Fruit fly (Drosophila melanogaster) whole organism, embryonic: ENCODE measurements around the gene Phs.

Experiments used
- CG10462 ChIP-seq: fragments of 200-800 bp; sonication (Bioruptor generic); optimal IDR thresholded peaks from 2 replicates; lab custom pipeline; 2016; ENCODE audit warnings: missing biosample characterization, missing genetic modification characterization
- CG10959 ChIP-seq: fragments of 200-800 bp; sonication (Bioruptor generic); IDR thresholded peaks from 2 replicates; pipeline ENCODE4 v1.3.6; 2022; ENCODE audit warnings: missing biosample characterization, missing genetic modification characterization
- CG12155 ChIP-seq: fragments of 200-800 bp; sonication (Bioruptor generic); optimal IDR thresholded peaks from 3 replicates; lab custom pipeline; 2016; ENCODE audit warnings: missing biosample characterization, missing genetic modification characterization
- CG13624 ChIP-seq: fragments of 200-800 bp; sonication (Bioruptor generic); optimal IDR thresholded peaks from 2 replicates; lab custom pipeline; 2016; ENCODE audit warnings: missing biosample characterization, missing genetic modification characterization
- CG14050 ChIP-seq: fragments of 200-800 bp; sonication (Bioruptor generic); IDR thresholded peaks from 3 replicates; pipeline ENCODE4 v1.3.6; 2022; ENCODE audit warnings: missing biosample characterization, missing genetic modification characterization
- CG17802 ChIP-seq: fragments of 200-800 bp; sonication (Bioruptor generic); optimal IDR thresholded peaks from 2 replicates; lab custom pipeline; 2018; ENCODE audit warnings: missing biosample characterization, mild to moderate bottlenecking, missing genetic modification characterization, moderate library complexity
- CG18011 ChIP-seq: fragments of 200-800 bp; sonication (Bioruptor generic); optimal IDR thresholded peaks from 2 replicates; lab custom pipeline; 2017; ENCODE audit warnings: missing biosample characterization, missing genetic modification characterization, mild to moderate bottlenecking, moderate library complexity, missing genotype
- CG18599 ChIP-seq: fragments of 200-800 bp; sonication (Bioruptor generic); optimal IDR thresholded peaks from 3 replicates; lab custom pipeline; 2017; ENCODE audit warnings: missing biosample characterization, missing genetic modification characterization, mild to moderate bottlenecking, moderate library complexity, missing genetic modification reagents
- CG18764 ChIP-seq: fragments of 200-800 bp; sonication (Bioruptor generic); optimal IDR thresholded peaks from 3 replicates; lab custom pipeline; 2016; ENCODE audit warnings: missing biosample characterization, missing genetic modification characterization
- CG2889 ChIP-seq: fragments of 200-800 bp; sonication (Bioruptor generic); IDR thresholded peaks from 3 replicates; pipeline ENCODE4 v1.3.6; 2022; ENCODE audit warnings: missing biosample characterization, missing genetic modification characterization
- CG4617 ChIP-seq: fragments of 200-800 bp; sonication (Bioruptor generic); optimal IDR thresholded peaks from 3 replicates; lab custom pipeline; 2016; ENCODE audit warnings: missing biosample characterization, missing genetic modification characterization, borderline replicate concordance
- CG6689 ChIP-seq: fragments of 200-800 bp; sonication (Bioruptor generic); IDR thresholded peaks from 2 replicates; pipeline ENCODE4 v1.3.6; 2022; ENCODE audit warnings: missing biosample characterization, missing genetic modification characterization
- CG6791 ChIP-seq: fragments of 200-800 bp; sonication (Bioruptor generic); IDR thresholded peaks from 3 replicates; pipeline ENCODE4 v1.3.6; 2022; ENCODE audit warnings: missing biosample characterization, missing genetic modification characterization; ENCODE audit not compliant: partially characterized antibody
- CG7372 ChIP-seq: fragments of 200-800 bp; sonication (Bioruptor generic); IDR thresholded peaks from 2 replicates; pipeline ENCODE4 v1.3.6; 2022; ENCODE audit warnings: missing biosample characterization, missing genetic modification characterization
- CG8924 ChIP-seq: fragments of 200-800 bp; optimal IDR thresholded peaks from 3 replicates; lab custom pipeline; 2019; ENCODE audit warnings: missing biosample characterization, mild to moderate bottlenecking, missing genetic modification characterization, moderate library complexity
- CG9437 ChIP-seq: fragments of 200-800 bp; sonication (Bioruptor generic); optimal IDR thresholded peaks from 2 replicates; lab custom pipeline; 2018; ENCODE audit warnings: missing biosample characterization, mild to moderate bottlenecking, missing genetic modification characterization
- Dip2 ChIP-seq: fragments of 200-800 bp; sonication (Bioruptor generic); IDR thresholded peaks from 2 replicates; pipeline ENCODE4 v1.3.6; 2022; ENCODE audit warnings: missing biosample characterization, missing genetic modification characterization
- Dll ChIP-seq: fragments of 200-800 bp; sonication (Bioruptor generic); IDR thresholded peaks from 4 replicates; pipeline ENCODE4 v1.3.6; 2022; ENCODE audit warnings: missing biosample characterization, missing genetic modification characterization; ENCODE audit not compliant: partially characterized antibody
- Drgx ChIP-seq: fragments of 200-800 bp; sonication (Bioruptor generic); IDR thresholded peaks from 2 replicates; pipeline ENCODE4 v1.3.6; 2022; ENCODE audit warnings: missing biosample characterization, missing genetic modification characterization
- H15 ChIP-seq: fragments of 200-800 bp; sonication (Bioruptor generic); IDR thresholded peaks from 3 replicates; pipeline ENCODE4 v1.3.6; 2022; ENCODE audit warnings: missing biosample characterization, missing genetic modification characterization
- Trl ChIP-seq, 3 experiments: fragments of >200 bp in 2 of 3; fragments of 200-800 bp in 1 of 3; sonication (Bioruptor generic) in 1 of 3; optimal IDR thresholded peaks; 2 replicates in 1 of 3; 3 replicates in 2 of 3; lab custom pipeline; 2016 to 2017; ENCODE audit warnings: missing biosample characterization in 1 of 3, missing genetic modification characterization in 1 of 3
- abd-A ChIP-seq: fragments of 200-800 bp; sonication (Bioruptor generic); optimal IDR thresholded peaks from 3 replicates; lab custom pipeline; 2019; ENCODE audit warnings: missing biosample characterization, mild to moderate bottlenecking, missing genetic modification characterization, moderate library complexity
- al ChIP-seq: fragments of 200-800 bp; sonication (Bioruptor generic); IDR thresholded peaks from 2 replicates; pipeline ENCODE4 v1.3.6; 2022; ENCODE audit warnings: missing biosample characterization, missing genetic modification characterization
- ase ChIP-seq: fragments of 200-800 bp; sonication (Bioruptor generic); IDR thresholded peaks from 3 replicates; pipeline ENCODE4 v1.3.6; 2022; ENCODE audit warnings: missing biosample characterization, missing genetic modification characterization
- az2 ChIP-seq: fragments of 200-800 bp; sonication (Bioruptor generic); optimal IDR thresholded peaks from 3 replicates; lab custom pipeline; 2016; ENCODE audit warnings: missing biosample characterization, missing genetic modification characterization
- cas ChIP-seq: fragments of 200-800 bp; sonication (Bioruptor generic); IDR thresholded peaks from 2 replicates; pipeline ENCODE4 v1.3.6; 2022; ENCODE audit warnings: missing biosample characterization, missing genetic modification characterization
- caup ChIP-seq: fragments of 200-800 bp; sonication (Bioruptor generic); optimal IDR thresholded peaks from 3 replicates; lab custom pipeline; 2017; ENCODE audit warnings: missing biosample characterization, mild to moderate bottlenecking, missing genetic modification characterization, moderate library complexity; ENCODE audit not compliant: severe bottlenecking
- crc ChIP-seq: fragments of 200-800 bp; sonication (Bioruptor generic); optimal IDR thresholded peaks from 2 replicates; lab custom pipeline; 2016; ENCODE audit warnings: missing biosample characterization, missing genetic modification characterization
- dmrt99B ChIP-seq: fragments of 200-800 bp; sonication (Bioruptor generic); optimal IDR thresholded peaks from 2 replicates; lab custom pipeline; 2018; ENCODE audit warnings: missing biosample characterization, mild to moderate bottlenecking, missing genetic modification characterization, moderate library complexity
- exex ChIP-seq: fragments of 200-800 bp; sonication (Bioruptor generic); optimal IDR thresholded peaks from 4 replicates; lab custom pipeline; 2018; ENCODE audit warnings: missing biosample characterization, mild to moderate bottlenecking, missing genetic modification characterization, moderate library complexity
- gsb-n ChIP-seq: fragments of 200-800 bp; sonication (Bioruptor generic); optimal IDR thresholded peaks from 3 replicates; lab custom pipeline; 2018; ENCODE audit warnings: missing biosample characterization, mild to moderate bottlenecking, missing genetic modification characterization
- kni ChIP-seq: fragments of 200-800 bp; sonication (Bioruptor generic); optimal IDR thresholded peaks from 3 replicates; lab custom pipeline; 2017; ENCODE audit warnings: mild to moderate bottlenecking, missing biosample characterization, missing genetic modification reagents, missing genetic modification characterization
- lov ChIP-seq, 2 experiments: fragments of 200-800 bp in 1 of 2; fragments of >200 bp in 1 of 2; sonication (Bioruptor generic) in 1 of 2; IDR thresholded peaks in 1 of 2; optimal IDR thresholded peaks in 1 of 2; 2 replicates in 1 of 2; 3 replicates in 1 of 2; pipeline versions ENCODE4 v1.3.6 to Lab custom; 2017 to 2022; ENCODE audit warnings: missing biosample characterization in 1 of 2, missing genetic modification characterization in 1 of 2
- mirr ChIP-seq: fragments of 200-800 bp; sonication (Bioruptor generic); optimal IDR thresholded peaks from 3 replicates; lab custom pipeline; 2018; ENCODE audit warnings: missing biosample characterization, mild to moderate bottlenecking, missing genetic modification characterization
- nerfin-1 ChIP-seq: fragments of 200-800 bp; sonication (Bioruptor generic); optimal IDR thresholded peaks from 3 replicates; lab custom pipeline; 2019; ENCODE audit warnings: missing biosample characterization, mild to moderate bottlenecking, missing genetic modification characterization, moderate library complexity
- otp ChIP-seq: fragments of 200-800 bp; sonication (Bioruptor generic); IDR thresholded peaks from 3 replicates; pipeline ENCODE4, ENCODE4 v1.3.6; 2022; ENCODE audit warnings: missing biosample characterization, missing genetic modification characterization
- phol ChIP-seq: fragments of 200-800 bp; sonication (Bioruptor generic); optimal IDR thresholded peaks from 3 replicates; lab custom pipeline; 2018; ENCODE audit warnings: missing biosample characterization, mild to moderate bottlenecking, missing genetic modification characterization, moderate library complexity
- pros ChIP-seq: fragments of 200-800 bp; sonication (Bioruptor generic); optimal IDR thresholded peaks from 3 replicates; lab custom pipeline; 2019; ENCODE audit warnings: missing biosample characterization, mild to moderate bottlenecking, missing genetic modification characterization, moderate library complexity
- rib ChIP-seq: fragments of 200-800 bp; sonication (Bioruptor generic); IDR thresholded peaks from 2 replicates; pipeline ENCODE4 v1.3.6; 2022; ENCODE audit warnings: missing biosample characterization, missing genetic modification characterization
- scrt ChIP-seq: fragments of 200-800 bp; sonication (Bioruptor generic); optimal IDR thresholded peaks from 2 replicates; lab custom pipeline; 2018; ENCODE audit warnings: missing biosample characterization, mild to moderate bottlenecking, missing genetic modification characterization, moderate library complexity
- sd ChIP-seq: fragments of 200-800 bp; sonication (Bioruptor generic); optimal IDR thresholded peaks from 3 replicates; lab custom pipeline; 2018; ENCODE audit warnings: missing biosample characterization, mild to moderate bottlenecking, missing genetic modification characterization, moderate library complexity
- seq ChIP-seq: fragments of 200-800 bp; sonication (Bioruptor generic); IDR thresholded peaks from 2 replicates; pipeline ENCODE4 v1.3.6; 2022; ENCODE audit warnings: missing biosample characterization, missing genetic modification characterization
- sob ChIP-seq: fragments of 200-800 bp; sonication (Bioruptor generic); IDR thresholded peaks from 2 replicates; pipeline ENCODE4 v1.3.6; 2022; ENCODE audit warnings: missing biosample characterization, missing genetic modification characterization
- tx ChIP-seq: fragments of 200-800 bp; sonication (Bioruptor generic); optimal IDR thresholded peaks from 2 replicates; lab custom pipeline; 2016; ENCODE audit warnings: missing biosample characterization, missing genetic modification characterization
- zf30C ChIP-seq: fragments of 200-800 bp; sonication (Bioruptor generic); optimal IDR thresholded peaks from 3 replicates; lab custom pipeline; 2018; ENCODE audit warnings: missing biosample characterization, mild to moderate bottlenecking, missing genetic modification characterization
- zfh1 ChIP-seq: fragments of 200-800 bp; sonication (Bioruptor generic); IDR thresholded peaks from 3 replicates; pipeline ENCODE4 v1.3.6; 2022; ENCODE audit warnings: missing biosample characterization, missing genetic modification characterization

Phs gene

DNA sequence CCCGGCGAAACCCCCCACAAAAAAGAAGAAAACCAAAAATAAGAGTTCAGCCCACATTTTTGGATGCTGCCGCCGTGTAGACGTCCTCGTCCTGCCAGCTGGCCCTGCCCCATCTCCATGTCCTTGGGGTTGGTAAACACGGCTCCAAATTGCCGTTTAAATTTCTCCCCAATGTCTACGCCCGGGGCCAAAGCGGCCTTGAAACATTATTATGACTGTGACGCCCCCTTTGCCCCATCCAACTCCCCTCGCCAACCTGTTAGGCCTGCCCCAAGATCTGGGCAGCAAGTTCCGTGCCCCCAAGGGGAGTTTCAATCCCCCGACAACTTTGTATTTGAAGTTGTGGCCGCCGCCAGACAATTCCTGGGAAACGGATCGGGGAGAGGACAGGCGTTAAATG is 2.8 kb upstream of the Phs start (continued):
- TF ChIP-seq lov (optimal IDR thresholded peaks at IDR 0.05; lab: Kevin White, UChicago): no peak
- no peak for TF ChIP-seq lov (GFP tag; IDR thresholded peaks at IDR 0.05; lab: Robert Waterston, UW)
- no peak for TF ChIP-seq crc (GFP tag; lab: Kevin White, UChicago)
- no peak for TF ChIP-seq sd (tag; lab: Kevin White, UChicago)
- peak; percentile 62 for TF ChIP-seq scrt (GFP tag; lab: Kevin White, UChicago)
- TF ChIP-seq CG10959 (GFP tag; lab: Robert Waterston, UW): no peak
- no peak for TF ChIP-seq caup (GFP tag; lab: Kevin White, UChicago)
- TF ChIP-seq CG6689 (GFP tag; lab: Robert Waterston, UW): no peak
- TF ChIP-seq CG2889 (GFP tag; lab: Robert Waterston, UW): no peak
- peak; percentile 69 for TF ChIP-seq mirr
- TF ChIP-seq al (GFP tag; lab: Robert Waterston, UW): no peak
- peak; percentile 30 for TF ChIP-seq CG18599 (GFP tag; lab: Kevin White, UChicago)
- TF ChIP-seq CG7372: no peak
- peak; percentile 5; the same call in 1 of the 2 replicates for TF ChIP-seq sob (GFP tag; lab: Robert Waterston, UW)

DNA sequence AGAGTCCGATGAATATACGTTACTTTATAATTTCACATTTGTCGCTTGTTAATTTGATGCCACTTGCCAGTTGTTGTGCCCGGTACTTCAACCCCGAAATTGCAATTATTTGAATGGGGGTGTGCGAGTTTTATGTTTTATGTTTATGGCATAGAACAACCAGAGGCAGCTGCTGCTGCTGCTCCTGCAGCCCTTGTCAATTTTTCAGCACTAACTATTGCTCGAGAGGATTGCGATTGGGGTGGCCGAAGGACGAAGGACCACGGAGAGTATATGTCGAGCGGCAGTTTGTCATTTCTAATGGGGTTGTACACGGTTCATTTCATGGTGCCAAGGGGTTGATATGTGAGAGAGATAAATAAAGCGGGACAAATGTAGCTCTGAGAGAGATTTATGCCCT is 4.4 kb downstream of the Phs start:
- TF ChIP-seq abd-A: peak; percentile 17
- TF ChIP-seq seq (GFP tag; lab: Robert Waterston, UW): peak; percentile 74; the same call in 1 of the 2 replicates
- TF ChIP-seq ase (GFP tag; lab: Robert Waterston, UW): peak; percentile 50; the same call in 1 of the 3 replicates
- no peak for TF ChIP-seq CG13624 (GFP tag; lab: Kevin White, UChicago)
- TF ChIP-seq zfh1: 0 out of 3 replicates have a peak, but pooled peaks have one; percentile 12
- peak; percentile 18 for TF ChIP-seq kni
- TF ChIP-seq CG18764 (GFP tag; lab: Kevin White, UChicago): no peak
- peak; percentile 27 for TF ChIP-seq gsb-n (tag; lab: Kevin White, UChicago)
- TF ChIP-seq nerfin-1 (tag; lab: Kevin White, UChicago): peak; percentile 33
- no peak for TF ChIP-seq tx (GFP tag; lab: Kevin White, UChicago)
- peak in 1 of 2 experiments; percentile 19 for TF ChIP-seq Trl (optimal IDR thresholded peaks at IDR 0.05; lab: Kevin White, UChicago)
- no peak for TF ChIP-seq Trl (GFP tag; optimal IDR thresholded peaks at IDR 0.05; lab: Kevin White, UChicago)
- TF ChIP-seq pros (GFP tag; lab: Kevin White, UChicago): peak; percentile 72
- TF ChIP-seq CG9437 (GFP tag; lab: Kevin White, UChicago): no peak
- TF ChIP-seq CG6791: no peak
- TF ChIP-seq CG8924 (tag; lab: Kevin White, UChicago): peak; percentile 35

- TF ChIP-seq exex (no peak), Dll (GFP tag; lab: Robert Waterston, UW) (no peak), zfh1 (no peak), CG12155 (GFP tag; lab: Kevin White, UChicago) (no peak), CG18011 (GFP tag; lab: Kevin White, UChicago) (no peak), rib (0 out of 2 replicates have a peak, but pooled peaks have one; percentile 36), Trl (optimal IDR thresholded peaks at IDR 0.05; lab: Kevin White, UChicago) (peak; percentile 65 to 82), Trl (GFP tag; optimal IDR thresholded peaks at IDR 0.05; lab: Kevin White, UChicago) (no peak), CG4617 (no peak), az2 (no peak), abd-A (no peak), Dip2 (no peak), Drgx (0 out of 2 replicates have a peak, but pooled peaks have one; percentile 5), CG10462 (GFP tag; lab: Kevin White, UChicago) (no peak), dmrt99B (tag; lab: Kevin White, UChicago) (no peak), otp (GFP tag; lab: Robert Waterston, UW) (no peak), phol (no peak), zf30C (GFP tag; lab: Kevin White, UChicago) (no peak), CG17802 (tag; lab: Kevin White, UChicago) (no peak), H15 (GFP tag; lab: Robert Waterston, UW) (no peak), CG14050 (GFP tag; lab: Robert Waterston, UW) (no peak), sd (tag; lab: Kevin White, UChicago) (no peak), cas (GFP tag; lab: Robert Waterston, UW) (no peak)
These were observed 5.4 kb downstream of the Phs start for dm6 chr3L:15624944-15625610.
